Worm (Caenorhabditis elegans): ENCODE results near the gene inx-9.

DNA sequence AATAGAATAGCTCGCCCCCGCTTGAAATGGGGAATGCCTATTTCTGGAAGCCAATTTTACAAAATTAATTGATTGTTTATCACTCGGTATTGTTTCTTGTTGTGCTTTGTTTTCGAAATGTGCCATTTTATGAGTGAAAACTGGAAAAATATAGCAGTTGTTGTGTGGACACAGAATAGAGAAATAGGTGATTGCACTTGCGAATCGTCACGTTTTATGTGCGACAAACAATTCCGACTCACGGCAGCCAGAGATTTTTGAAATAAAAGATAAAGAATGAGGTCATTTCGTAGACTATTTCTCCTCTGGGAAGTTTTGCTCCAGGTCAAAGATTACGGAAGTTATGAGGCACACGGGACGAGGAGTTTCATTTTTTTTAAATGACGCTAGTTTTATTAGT lies 29.2 kb upstream of the inx-9 start:
- no peak for TF ChIP-seq ztf-29 (GFP tag; IDR thresholded peaks at IDR 0.05)
- TF ChIP-seq ztf-23 (GFP tag; IDR thresholded peaks at IDR 0.05) = no peak
